Worm (Caenorhabditis elegans): ENCODE data around the gene txt-5.

Gene txt-5

ce11 chrV:7830952-7831351 is 6.0 kb downstream of the txt-5 start:
- TF ChIP-seq lin-11 (tag; optimal IDR thresholded peaks at IDR 0.05) (no peak), ref-2 (tag; optimal IDR thresholded peaks at IDR 0.05) (no peak), zip-5 (tag; optimal IDR thresholded peaks at IDR 0.05) (no peak), fkh-10 (GFP tag; optimal IDR thresholded peaks at IDR 0.05) (no peak), ahr-1 (tag; optimal IDR thresholded peaks at IDR 0.05) (no peak), K09A11.1 (tag; optimal IDR thresholded peaks at IDR 0.05; ENCODE audit: insufficient read depth) (no peak), ceh-22 (tag; optimal IDR thresholded peaks at IDR 0.05) (no peak), nhr-232 (tag; optimal IDR thresholded peaks at IDR 0.05) (no peak), pha-4 (tag; optimal IDR thresholded peaks at IDR 0.05) (no peak), che-1 (tag; optimal IDR thresholded peaks at IDR 0.05) (no peak), T23F11.4 (GFP tag; optimal IDR thresholded peaks at IDR 0.05) (no peak)

- TF ChIP-seq ceh-48 (tag; optimal IDR thresholded peaks at IDR 0.05): no peak
- no peak for TF ChIP-seq pat-9 (tag; optimal IDR thresholded peaks at IDR 0.05)
- TF ChIP-seq zip-5 (tag; optimal IDR thresholded peaks at IDR 0.05): no peak
- TF ChIP-seq che-1 (tag; optimal IDR thresholded peaks at IDR 0.05): no peak
- no peak for TF ChIP-seq ceh-24 (tag; optimal IDR thresholded peaks at IDR 0.05)
- no peak for TF ChIP-seq K02D7.2 (tag; optimal IDR thresholded peaks at IDR 0.05)
- TF ChIP-seq F13H6.1 (tag; optimal IDR thresholded peaks at IDR 0.05): no peak
- TF ChIP-seq unc-86 (tag; optimal IDR thresholded peaks at IDR 0.05): no peak
- no peak for TF ChIP-seq sox-4 (tag; optimal IDR thresholded peaks at IDR 0.05)
- no peak for TF ChIP-seq npax-4 (tag; optimal IDR thresholded peaks at IDR 0.05)
- TF ChIP-seq syd-9 (tag; optimal IDR thresholded peaks at IDR 0.05): no peak
- TF ChIP-seq C38D4.7 (GFP tag; optimal IDR thresholded peaks at IDR 0.05): no peak
- TF ChIP-seq odd-2 (tag; optimal IDR thresholded peaks at IDR 0.05): no peak
- TF ChIP-seq hlh-15 (tag; optimal IDR thresholded peaks at IDR 0.05): no peak
- TF ChIP-seq ceh-18 (tag; optimal IDR thresholded peaks at IDR 0.05): no peak
- no peak for TF ChIP-seq nhr-232 (tag; optimal IDR thresholded peaks at IDR 0.05)
- TF ChIP-seq hlh-30 (tag; optimal IDR thresholded peaks at IDR 0.05; ENCODE audit: insufficient read depth): no peak
Observed at ce11 chrV:7826917-7827316, 10.0 kb downstream of the txt-5 start, which contains the start of gene mig-6. Gene mig-6 (plus strand): TSS chrV:7827217.

ce11 chrV:7826362-7826761 is 10.6 kb downstream of the txt-5 start:
- no peak for TF ChIP-seq eyg-1 (tag; optimal IDR thresholded peaks at IDR 0.05)
- TF ChIP-seq hlh-8 (tag; optimal IDR thresholded peaks at IDR 0.05): peak; percentile 64
- TF ChIP-seq unc-55 (GFP tag; optimal IDR thresholded peaks at IDR 0.05): peak; percentile 3
- no peak for TF ChIP-seq odd-2 (tag; optimal IDR thresholded peaks at IDR 0.05)
- no peak for TF ChIP-seq ceh-18 (tag; optimal IDR thresholded peaks at IDR 0.05)
- no peak for TF ChIP-seq ets-4 (tag; optimal IDR thresholded peaks at IDR 0.05)

- no peak for TF ChIP-seq pha-2 (tag; optimal IDR thresholded peaks at IDR 0.05)
- no peak for TF ChIP-seq pax-1 (tag; optimal IDR thresholded peaks at IDR 0.05)
- TF ChIP-seq C08G9.2 (tag; optimal IDR thresholded peaks at IDR 0.05): no peak
- no peak for TF ChIP-seq pros-1 (tag; optimal IDR thresholded peaks at IDR 0.05)
- no peak for TF ChIP-seq ceh-30 (tag; optimal IDR thresholded peaks at IDR 0.05)
- peak; percentile 58 for TF ChIP-seq unc-55 (GFP tag; optimal IDR thresholded peaks at IDR 0.05)
- no peak for TF ChIP-seq ceh-14 (tag; optimal IDR thresholded peaks at IDR 0.05)
- TF ChIP-seq hlh-13 (GFP tag; optimal IDR thresholded peaks at IDR 0.05): no peak
Observed at ce11 chrV:7825836-7826235, 11.1 kb downstream of the txt-5 start.

- TF ChIP-seq hlh-8 (tag; optimal IDR thresholded peaks at IDR 0.05): peak; percentile 58
- TF ChIP-seq unc-55 (GFP tag; optimal IDR thresholded peaks at IDR 0.05): peak; percentile 10
- TF ChIP-seq ceh-31 (tag; optimal IDR thresholded peaks at IDR 0.05): no peak
Observed at ce11 chrV:7824138-7824537, 12.8 kb downstream of the txt-5 start.
